Fruit fly (Drosophila melanogaster) whole organism, pupa: Measurements from ENCODE around the gene Rpt2.

Source experiments
- CG10348 ChIP-seq: fragments of 200-800 bp; sonication (Bioruptor generic); IDR thresholded peaks from 2 replicates; pipeline ENCODE4 v1.3.6; 2022; ENCODE audit warnings: missing biosample characterization, missing genetic modification characterization
- CG12605 ChIP-seq: fragments of 200-800 bp; sonication (Bioruptor generic); IDR thresholded peaks from 2 replicates; pipeline ENCODE4 v1.3.6; 2022; ENCODE audit warnings: missing biosample characterization, missing genetic modification characterization
- CG13204 ChIP-seq: fragments of 200-800 bp; sonication (Bioruptor generic); optimal IDR thresholded peaks from 2 replicates; lab custom pipeline; 2018; ENCODE audit warnings: missing biosample characterization, mild to moderate bottlenecking, missing genetic modification characterization, moderate library complexity
- CG14655 ChIP-seq: fragments of 200-800 bp; sonication (Bioruptor generic); optimal IDR thresholded peaks from 3 replicates; lab custom pipeline; 2017; ENCODE audit warnings: mild to moderate bottlenecking, missing biosample characterization, missing genetic modification reagents, missing genetic modification characterization
- CG15710 ChIP-seq: fragments of 200-800 bp; sonication (Bioruptor generic); optimal IDR thresholded peaks from 2 replicates; lab custom pipeline; 2018; ENCODE audit warnings: missing biosample characterization, mild to moderate bottlenecking, missing genetic modification characterization, moderate library complexity
- CG17806 ChIP-seq: fragments of 200-800 bp; sonication (Bioruptor generic); optimal IDR thresholded peaks from 2 replicates; lab custom pipeline; 2018; ENCODE audit warnings: missing biosample characterization, mild to moderate bottlenecking, missing genetic modification characterization, moderate library complexity
- CG32121 ChIP-seq: fragments of 200-800 bp; sonication (Bioruptor generic); IDR thresholded peaks from 2 replicates; pipeline ENCODE4 v1.3.6; 2022; ENCODE audit warnings: missing biosample characterization, missing genetic modification characterization
- CG34367 ChIP-seq: fragments of 200-800 bp; sonication (Bioruptor generic); optimal IDR thresholded peaks from 2 replicates; lab custom pipeline; 2018; ENCODE audit warnings: missing biosample characterization, mild to moderate bottlenecking, missing genetic modification characterization
- CG4496 ChIP-seq: fragments of 200-800 bp; sonication (Bioruptor generic); IDR thresholded peaks from 3 replicates; pipeline ENCODE4 v1.3.6; 2022; ENCODE audit warnings: missing biosample characterization, missing genetic modification characterization
- CG8159 ChIP-seq: fragments of 200-800 bp; sonication (Bioruptor generic); optimal IDR thresholded peaks from 3 replicates; lab custom pipeline; 2018; ENCODE audit warnings: missing biosample characterization, mild to moderate bottlenecking, missing genetic modification characterization, moderate library complexity
- CG8301 ChIP-seq: fragments of 200-800 bp; sonication (Bioruptor generic); optimal IDR thresholded peaks from 2 replicates; lab custom pipeline; 2018; ENCODE audit warnings: missing biosample characterization, mild to moderate bottlenecking, missing genetic modification characterization
- CG9948 ChIP-seq: fragments of 200-800 bp; sonication (Bioruptor generic); optimal IDR thresholded peaks from 2 replicates; lab custom pipeline; 2018; ENCODE audit warnings: missing biosample characterization, mild to moderate bottlenecking, missing genetic modification characterization, moderate library complexity
- D1 ChIP-seq: fragments of 200-800 bp; sonication (Bioruptor generic); optimal IDR thresholded peaks from 2 replicates; lab custom pipeline; 2018; ENCODE audit warnings: missing biosample characterization, mild to moderate bottlenecking, missing genetic modification characterization, moderate library complexity
- EcR ChIP-seq: fragments of 200-800 bp; sonication (Bioruptor generic); optimal IDR thresholded peaks from 3 replicates; lab custom pipeline; 2019; ENCODE audit warnings: missing biosample characterization, missing genetic modification characterization, mild to moderate bottlenecking, moderate library complexity, missing genetic modification reagents
- Ets98B ChIP-seq: fragments of 200-800 bp; sonication (Bioruptor generic); IDR thresholded peaks from 2 replicates; pipeline ENCODE4 v1.3.6; 2022; ENCODE audit warnings: missing biosample characterization, missing genetic modification characterization
- Pif1A ChIP-seq: fragments of 200-800 bp; sonication (Bioruptor generic); optimal IDR thresholded peaks from 3 replicates; lab custom pipeline; 2016; ENCODE audit warnings: missing biosample characterization, missing genetic modification characterization
- Pif1B ChIP-seq: fragments of 200-800 bp; sonication (Bioruptor generic); optimal IDR thresholded peaks from 3 replicates; lab custom pipeline; 2016; ENCODE audit warnings: missing biosample characterization, missing genetic modification characterization
- Snoo ChIP-seq: fragments of 200-800 bp; sonication (Bioruptor generic); optimal IDR thresholded peaks from 3 replicates; lab custom pipeline; 2017; ENCODE audit warnings: missing biosample characterization, mild to moderate bottlenecking, missing genetic modification characterization, inconsistent platforms
- fd96Ca ChIP-seq: fragments of 200-800 bp; sonication (Bioruptor generic); IDR thresholded peaks from 3 replicates; pipeline ENCODE4 v1.3.6; 2022; ENCODE audit warnings: missing biosample characterization, missing genetic modification characterization
- gl ChIP-seq: fragments of 200-800 bp; sonication (Bioruptor generic); optimal IDR thresholded peaks from 2 replicates; lab custom pipeline; 2018; ENCODE audit warnings: missing biosample characterization, mild to moderate bottlenecking, missing genetic modification characterization
- rn ChIP-seq: fragments of 200-800 bp; sonication (Bioruptor generic); IDR thresholded peaks from 2 replicates; pipeline ENCODE4 v1.3.6; 2022; ENCODE audit warnings: missing biosample characterization, missing genetic modification characterization

Rpt2 gene

DNA sequence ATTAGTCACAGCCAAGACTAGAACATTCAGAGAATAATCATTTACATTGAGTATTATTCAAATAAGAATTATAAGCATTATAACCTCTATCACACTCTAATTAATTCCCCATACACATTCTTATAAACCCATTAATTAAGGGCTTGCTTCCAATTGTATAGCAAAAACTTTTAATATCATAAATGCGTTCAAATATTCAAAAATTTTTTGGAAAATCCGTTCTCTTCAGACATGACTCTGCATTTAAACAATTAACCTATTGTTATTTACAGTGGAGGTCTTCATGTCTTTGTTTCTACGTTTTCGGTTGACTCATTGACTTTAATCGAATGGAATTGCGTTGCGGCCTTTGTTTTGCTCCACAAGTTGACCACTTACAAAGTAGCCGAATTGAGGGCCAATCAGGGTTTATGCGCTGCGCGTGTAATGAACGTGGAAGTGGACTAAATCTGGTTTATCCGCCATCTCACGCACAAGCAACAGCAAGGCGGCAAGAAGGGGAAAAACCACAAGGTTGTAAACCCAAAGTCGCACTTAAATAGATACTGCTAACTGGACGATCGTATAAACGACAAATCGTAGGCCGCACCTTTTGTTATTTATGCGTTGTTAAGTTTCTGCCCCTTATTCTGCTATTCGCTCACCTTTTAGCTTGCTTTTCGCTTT lies 10.4 kb downstream of the Rpt2 start:
- TF ChIP-seq CG10348 (GFP tag; lab: Robert Waterston, UW): no peak
- peak; percentile 62 for TF ChIP-seq EcR (GFP tag; lab: Kevin White, UChicago)
- no peak for TF ChIP-seq D1 (tag; lab: Kevin White, UChicago)
- peak; percentile 58 for TF ChIP-seq CG15710 (tag; lab: Kevin White, UChicago)
- peak; percentile 74 for TF ChIP-seq CG4496 (GFP tag; lab: Robert Waterston, UW)
- TF ChIP-seq CG9948: peak; percentile 33
- TF ChIP-seq CG32121: peak; percentile 24; the same call in 1 of the 2 replicates
- TF ChIP-seq CG8159: peak; percentile 51
- TF ChIP-seq CG12605: no peak
- TF ChIP-seq CG13204 (GFP tag; lab: Kevin White, UChicago): no peak
- peak; percentile 36 for TF ChIP-seq CG17806 (tag; lab: Kevin White, UChicago)
- no peak for TF ChIP-seq rn (GFP tag; lab: Robert Waterston, UW)
- peak; percentile 52 for TF ChIP-seq Snoo (tag; lab: Kevin White, UChicago)
- no peak for TF ChIP-seq CG14655 (GFP tag; lab: Kevin White, UChicago)
- no peak for TF ChIP-seq Pif1B (GFP tag; lab: Kevin White, UChicago)
- peak; percentile 52 for TF ChIP-seq Ets98B (GFP tag; lab: Robert Waterston, UW)
- TF ChIP-seq CG34367 (tag; lab: Kevin White, UChicago): peak; percentile 37
- peak; percentile 44 for TF ChIP-seq gl (tag; lab: Kevin White, UChicago)
- TF ChIP-seq fd96Ca (GFP tag; lab: Robert Waterston, UW): peak; percentile 62; the same call in 2 of the 3 replicates
- no peak for TF ChIP-seq CG8301 (tag; lab: Kevin White, UChicago)
- peak; percentile 6 for TF ChIP-seq Pif1A (GFP tag; lab: Kevin White, UChicago)

DNA sequence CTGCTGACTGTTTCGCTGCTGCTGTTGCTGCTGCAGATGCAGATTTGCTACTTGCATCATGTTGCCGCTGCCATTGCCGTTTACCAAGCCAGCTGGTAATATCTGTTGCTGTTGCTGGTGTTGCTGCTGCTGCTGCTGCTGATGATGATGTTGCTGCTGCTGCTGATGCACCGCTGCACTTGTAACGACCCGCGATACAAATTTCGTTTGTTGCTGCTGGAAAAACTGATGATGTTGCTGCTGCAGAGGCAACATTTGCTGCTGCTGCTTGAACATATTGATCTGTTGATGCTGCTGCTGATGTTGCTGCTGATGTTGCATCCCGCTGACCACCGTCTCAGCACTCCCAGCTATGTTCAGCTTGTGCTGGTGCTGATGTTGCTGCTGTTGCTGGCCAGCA lies 11.0 kb downstream of the Rpt2 start:
- TF ChIP-seq gl (tag; lab: Kevin White, UChicago) (no peak), CG9948 (no peak), Pif1B (GFP tag; lab: Kevin White, UChicago) (no peak), CG15710 (tag; lab: Kevin White, UChicago) (no peak), CG8301 (tag; lab: Kevin White, UChicago) (no peak), CG8159 (no peak), Ets98B (GFP tag; lab: Robert Waterston, UW) (no peak), D1 (tag; lab: Kevin White, UChicago) (no peak), EcR (GFP tag; lab: Kevin White, UChicago) (no peak), CG13204 (GFP tag; lab: Kevin White, UChicago) (no peak), CG4496 (GFP tag; lab: Robert Waterston, UW) (no peak), CG32121 (no peak), Pif1A (GFP tag; lab: Kevin White, UChicago) (no peak)

DNA sequence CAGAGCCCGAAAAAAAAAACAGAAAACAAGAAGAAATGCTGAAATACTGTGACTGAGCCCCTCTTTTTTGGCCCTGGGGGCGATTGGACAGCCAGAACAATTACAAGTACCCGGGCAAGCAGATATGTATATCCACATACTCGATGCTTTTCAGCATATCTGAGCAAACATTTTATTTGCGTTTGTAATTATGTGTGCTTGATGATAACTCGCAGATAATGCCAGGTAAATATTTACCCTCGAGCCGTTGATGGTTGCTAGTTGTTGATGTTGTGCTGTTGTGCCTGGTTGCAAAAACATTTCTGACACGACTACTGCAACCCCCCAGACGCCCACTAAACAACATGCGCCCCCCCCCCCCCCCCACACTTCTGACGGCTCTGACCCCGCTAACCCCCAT lies 12.0 kb downstream of the Rpt2 start:
- no peak for TF ChIP-seq CG12605
- no peak for TF ChIP-seq CG4496 (GFP tag; lab: Robert Waterston, UW)
- no peak for TF ChIP-seq CG34367 (tag; lab: Kevin White, UChicago)
- peak; percentile 5 for TF ChIP-seq gl (tag; lab: Kevin White, UChicago)
- no peak for TF ChIP-seq Ets98B (GFP tag; lab: Robert Waterston, UW)
- TF ChIP-seq CG13204 (GFP tag; lab: Kevin White, UChicago): no peak
- TF ChIP-seq CG17806 (tag; lab: Kevin White, UChicago): no peak
- TF ChIP-seq CG14655 (GFP tag; lab: Kevin White, UChicago): no peak

DNA sequence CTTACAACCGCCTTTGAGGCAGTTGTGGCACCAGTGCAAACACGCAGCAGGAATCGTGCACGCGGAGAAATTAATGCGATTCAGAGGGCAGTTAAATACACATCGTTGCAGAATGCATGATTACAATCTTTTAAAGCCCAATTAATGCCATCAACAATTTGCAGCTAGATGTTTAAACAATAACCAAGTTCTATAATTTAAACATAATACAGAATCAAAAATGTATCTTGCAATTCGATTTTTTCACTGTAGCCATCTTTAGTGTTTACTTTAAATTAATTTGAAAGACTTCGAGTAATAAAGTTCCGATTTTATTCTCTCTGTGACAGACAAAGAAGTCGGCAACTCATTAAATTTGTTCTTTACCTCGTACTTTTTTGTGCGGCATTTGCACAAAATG lies 15.4 kb downstream of the Rpt2 start:
- TF ChIP-seq Ets98B (GFP tag; lab: Robert Waterston, UW) (peak; percentile 38; the same call in 1 of the 2 replicates), CG14655 (GFP tag; lab: Kevin White, UChicago) (peak; percentile 83), CG17806 (tag; lab: Kevin White, UChicago) (peak; percentile 93), CG8301 (tag; lab: Kevin White, UChicago) (peak; percentile 78), Pif1B (GFP tag; lab: Kevin White, UChicago) (peak; percentile 75), CG15710 (tag; lab: Kevin White, UChicago) (peak; percentile 91), gl (tag; lab: Kevin White, UChicago) (peak; percentile 78), Pif1A (GFP tag; lab: Kevin White, UChicago) (peak; percentile 88), fd96Ca (GFP tag; lab: Robert Waterston, UW) (peak; percentile 70), CG32121 (no peak), EcR (GFP tag; lab: Kevin White, UChicago) (no peak), CG34367 (tag; lab: Kevin White, UChicago) (peak; percentile 90), CG8159 (peak; percentile 94), CG13204 (GFP tag; lab: Kevin White, UChicago) (peak; percentile 62), CG10348 (GFP tag; lab: Robert Waterston, UW) (no peak), Snoo (tag; lab: Kevin White, UChicago) (peak; percentile 82), CG12605 (no peak; the same call in 1 of the 2 replicates), CG9948 (peak; percentile 92), rn (GFP tag; lab: Robert Waterston, UW) (0 out of 2 replicates have a peak, but pooled peaks have one; percentile 27), CG4496 (GFP tag; lab: Robert Waterston, UW) (peak; percentile 61; the same call in 2 of the 3 replicates), D1 (tag; lab: Kevin White, UChicago) (peak; percentile 82)

- TF ChIP-seq rn (GFP tag; lab: Robert Waterston, UW): peak; percentile 49
- TF ChIP-seq CG9948: peak; percentile 94
- peak; percentile 88 for TF ChIP-seq EcR (GFP tag; lab: Kevin White, UChicago)
- TF ChIP-seq CG12605: peak; percentile 73
- TF ChIP-seq CG14655 (GFP tag; lab: Kevin White, UChicago): peak; percentile 78
- peak; percentile 97 for TF ChIP-seq CG8159
- peak; percentile 66 for TF ChIP-seq CG8301 (tag; lab: Kevin White, UChicago)
- peak; percentile 95 for TF ChIP-seq Snoo (tag; lab: Kevin White, UChicago)
- peak; percentile 96 for TF ChIP-seq CG34367 (tag; lab: Kevin White, UChicago)
- TF ChIP-seq fd96Ca (GFP tag; lab: Robert Waterston, UW): peak; percentile 34; the same call in 1 of the 3 replicates
- TF ChIP-seq Pif1A (GFP tag; lab: Kevin White, UChicago): peak; percentile 95
- TF ChIP-seq CG17806 (tag; lab: Kevin White, UChicago): peak; percentile 96
- peak; percentile 91 for TF ChIP-seq gl (tag; lab: Kevin White, UChicago)
- peak; percentile 98 for TF ChIP-seq CG15710 (tag; lab: Kevin White, UChicago)
- peak; percentile 95 for TF ChIP-seq Pif1B (GFP tag; lab: Kevin White, UChicago)
- peak; percentile 93 for TF ChIP-seq D1 (tag; lab: Kevin White, UChicago)
- TF ChIP-seq CG32121: no peak
- peak; percentile 94 for TF ChIP-seq CG13204 (GFP tag; lab: Kevin White, UChicago)
- TF ChIP-seq Ets98B (GFP tag; lab: Robert Waterston, UW): peak; percentile 45; the same call in 1 of the 2 replicates
- peak; percentile 86 for TF ChIP-seq CG4496 (GFP tag; lab: Robert Waterston, UW)
- no peak for TF ChIP-seq CG10348 (GFP tag; lab: Robert Waterston, UW)
- TF ChIP-seq, all 21 proteins: peak for 19
Observed at dm6 chr3R:23915042-23915428, 16.3 kb downstream of the Rpt2 start.
